Worm (Caenorhabditis elegans): Measurements from ENCODE around the gene Y50D4B.4.

The Y50D4B.4 gene

DNA sequence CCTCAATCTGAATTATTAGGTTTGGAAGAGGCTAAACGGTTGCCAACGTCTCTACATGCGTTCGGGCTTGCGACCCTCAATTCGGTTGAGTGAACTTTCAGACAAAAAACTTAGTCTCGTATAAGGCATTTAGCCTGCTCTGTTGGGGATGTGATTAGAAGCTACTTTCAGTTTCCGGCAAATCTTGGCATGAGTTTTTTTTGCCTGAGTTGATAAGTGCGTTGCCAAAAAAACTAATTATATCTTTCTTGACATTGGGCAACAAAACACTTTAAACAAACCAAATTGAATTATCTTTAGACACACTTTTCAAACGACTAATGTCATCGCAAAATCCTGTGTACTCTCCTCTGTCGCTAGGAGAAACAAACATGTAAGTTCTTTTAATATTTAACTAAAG, at the start of gene Y50D4B.4:
Y50D4B.4 (plus strand) TSS at position 301 of the 400 bp plus-strand sequence.
- TF ChIP-seq B0336.3 (GFP tag; IDR thresholded peaks at IDR 0.05): no peak
- no peak for TF ChIP-seq ztf-28 (GFP tag; IDR thresholded peaks at IDR 0.05)
- no peak for TF ChIP-seq F52B5.7 (tag; optimal IDR thresholded peaks at IDR 0.05)
- no peak for TF ChIP-seq ztf-6 (GFP tag; IDR thresholded peaks at IDR 0.05)
- no peak for TF ChIP-seq snpc-1.1 (tag; optimal IDR thresholded peaks at IDR 0.05; ENCODE audit: insufficient read depth)
- TF ChIP-seq ceh-100 (GFP tag; IDR thresholded peaks at IDR 0.05): no peak
- no peak for TF ChIP-seq K11D2.4 (GFP tag; IDR thresholded peaks at IDR 0.05)
- TF ChIP-seq akir-1 (GFP tag; optimal IDR thresholded peaks at IDR 0.05): no peak
- no peak for TF ChIP-seq snpc-3.4 (tag; optimal IDR thresholded peaks at IDR 0.05)
- no peak for TF ChIP-seq cebp-1 (GFP tag; IDR thresholded peaks at IDR 0.05)
- TF ChIP-seq cebp-1 (tag; optimal IDR thresholded peaks at IDR 0.05): no peak
- TF ChIP-seq aptf-3 (GFP tag; IDR thresholded peaks at IDR 0.05): no peak
- TF ChIP-seq egl-44 (GFP tag; IDR thresholded peaks at IDR 0.05): no peak
- TF ChIP-seq ceh-91 (GFP tag; IDR thresholded peaks at IDR 0.05): no peak
- no peak for TF ChIP-seq nhr-80 (tag; optimal IDR thresholded peaks at IDR 0.05)
- TF ChIP-seq pbrm-1 (GFP tag; IDR thresholded peaks at IDR 0.05): no peak
- no peak for TF ChIP-seq ama-1 (optimal IDR thresholded peaks at IDR 0.05)
- TF ChIP-seq ama-1 (GFP tag; optimal IDR thresholded peaks at IDR 0.05): no peak

ce11 chrV:1047251-1047650, 45.2 kb upstream of the Y50D4B.4 start:
- TF ChIP-seq nfyb-1 (GFP tag; IDR thresholded peaks at IDR 0.05) (peak; percentile 80; the same call in 1 of the 2 replicates), T07F8.4 (tag; optimal IDR thresholded peaks at IDR 0.05) (no peak), sea-2 (GFP tag; IDR thresholded peaks at IDR 0.05) (no peak)

ce11 chrV:1048482-1048881, 44.0 kb upstream of the Y50D4B.4 start, which contains the start of gene nra-4:
Gene nra-4 (minus strand): TSS chrV:1048582.
- TF ChIP-seq nfya-1 (tag; optimal IDR thresholded peaks at IDR 0.05; ENCODE audit: borderline replicate concordance, insufficient read depth): no peak
- no peak for TF ChIP-seq unc-130 (GFP tag; optimal IDR thresholded peaks at IDR 0.05)
- no peak for TF ChIP-seq B0336.3 (GFP tag; IDR thresholded peaks at IDR 0.05)
- TF ChIP-seq atf-7 (tag; optimal IDR thresholded peaks at IDR 0.05): no peak
- TF ChIP-seq ceh-40 (GFP tag; IDR thresholded peaks at IDR 0.05): no peak
- TF ChIP-seq B0035.1 (tag; optimal IDR thresholded peaks at IDR 0.05): no peak
- no peak for TF ChIP-seq dpff-1 (tag; optimal IDR thresholded peaks at IDR 0.05)

DNA sequence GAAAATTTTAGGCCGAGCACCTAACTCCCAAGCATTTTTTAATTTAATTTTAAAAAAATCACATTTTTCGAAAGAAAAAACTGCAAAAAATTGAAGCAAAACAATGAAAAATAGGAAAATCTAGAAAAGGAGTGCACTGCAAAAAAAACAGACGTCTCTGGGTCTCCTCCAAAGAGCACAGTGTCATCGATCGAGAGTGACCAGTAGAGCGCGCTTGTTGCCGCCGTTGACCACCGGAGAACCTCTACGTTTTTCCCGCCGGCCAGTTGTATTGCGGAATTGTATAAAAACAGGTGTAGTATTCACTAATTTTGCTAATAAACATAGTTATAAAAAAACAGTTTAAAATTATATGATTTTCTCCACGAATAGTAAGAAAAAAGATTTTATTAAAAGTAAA, 43.1 kb upstream of the Y50D4B.4 start:
- TF ChIP-seq ztf-22 (GFP tag; optimal IDR thresholded peaks at IDR 0.05) (no peak), lin-26 (GFP tag; IDR thresholded peaks at IDR 0.05) (no peak), xnd-1 (tag; optimal IDR thresholded peaks at IDR 0.05) (peak; percentile 62), dpl-1 (GFP tag; optimal IDR thresholded peaks at IDR 0.05) (peak; percentile 55), F10E7.11 (tag; optimal IDR thresholded peaks at IDR 0.05) (no peak), madf-8 (GFP tag; conservative IDR thresholded peaks at IDR 0.05) (peak; percentile 76), lin-35 (GFP tag; optimal IDR thresholded peaks at IDR 0.05) (no peak), mcd-1 (GFP tag; IDR thresholded peaks at IDR 0.05) (peak; percentile 68), ztf-3 (GFP tag; optimal IDR thresholded peaks at IDR 0.05) (no peak), snpc-1.3 (tag; optimal IDR thresholded peaks at IDR 0.05; ENCODE audit: insufficient read depth) (no peak), ceh-91 (GFP tag; IDR thresholded peaks at IDR 0.05) (no peak), nhr-120 (GFP tag; IDR thresholded peaks at IDR 0.05) (no peak), nhr-179 (tag; optimal IDR thresholded peaks at IDR 0.05) (no peak), hmg-1.2 (GFP tag; IDR thresholded peaks at IDR 0.05) (peak; percentile 44; the same call in 1 of the 2 replicates), somi-1 (GFP tag; optimal IDR thresholded peaks at IDR 0.05) (no peak), attf-5 (GFP tag; optimal IDR thresholded peaks at IDR 0.05) (no peak), efl-1 (GFP tag; optimal IDR thresholded peaks at IDR 0.05) (peak; percentile 86), madf-6 (GFP tag; IDR thresholded peaks at IDR 0.05) (peak; percentile 87), ets-4 (GFP tag; optimal IDR thresholded peaks at IDR 0.05) (no peak), ceh-100 (GFP tag; IDR thresholded peaks at IDR 0.05) (0 out of 2 replicates have a peak, but pooled peaks have one; percentile 20), sdz-38 (tag; optimal IDR thresholded peaks at IDR 0.05) (no peak), C06A6.2 (GFP tag; conservative IDR thresholded peaks at IDR 0.05) (no peak)

Measured in whole organism, young adult.